Worm (Caenorhabditis elegans) whole organism, L2 larva: ENCODE data around the gene gcy-7.
"Not testable (repeated sequence)": the region's sequence is repeated elsewhere in the genome, so short reads cannot be mapped to it uniquely, and the experiment has no call there.

Source experiments
- C34F6.9 ChIP-seq: fragments of 150-350 bp; optimal IDR thresholded peaks from 2 replicates; lab custom pipeline; 2014; ENCODE audit warnings: missing biosample characterization, missing genetic modification characterization
- F13H6.1 ChIP-seq: sonication (generic microtip); optimal IDR thresholded peaks from 2 replicates; lab custom pipeline; 2016; ENCODE audit warnings: missing genetic modification characterization, missing compliant biosample characterization
- R02D3.7 ChIP-seq: fragments of 150-350 bp; optimal IDR thresholded peaks from 2 replicates; lab custom pipeline; 2014; ENCODE audit warnings: missing biosample characterization, missing genetic modification characterization
- Y55F3AM.14 ChIP-seq: fragments of 200-800 bp; sonication (Bioruptor generic); optimal IDR thresholded peaks from 2 replicates; lab custom pipeline; 2018; ENCODE audit warnings: mild to moderate bottlenecking, missing genetic modification characterization, missing compliant biosample characterization
- ZK546.5 ChIP-seq: sonication (generic microtip); optimal IDR thresholded peaks from 2 replicates; lab custom pipeline; 2017; ENCODE audit warnings: missing biosample characterization, missing genetic modification characterization
- alr-1 ChIP-seq: fragments of 150-350 bp; optimal IDR thresholded peaks from 2 replicates; lab custom pipeline; 2014; ENCODE audit warnings: missing biosample characterization, missing genetic modification characterization
- aly-2 ChIP-seq: fragments of 150-350 bp; optimal IDR thresholded peaks from 2 replicates; lab custom pipeline; 2014; ENCODE audit warnings: missing biosample characterization, missing genetic modification characterization
- ama-1 ChIP-seq: fragments of 150-350 bp; optimal IDR thresholded peaks from 2 replicates; lab custom pipeline; 2018; ENCODE audit warnings: inconsistent platforms
- blmp-1 ChIP-seq: sonication (generic microtip); optimal IDR thresholded peaks from 2 replicates; lab custom pipeline; 2017; ENCODE audit warnings: missing genetic modification characterization, mild to moderate bottlenecking, missing compliant biosample characterization, antibody characterized with exemption, moderate library complexity; ENCODE audit not compliant: insufficient read depth
- ceh-16 ChIP-seq: fragments of 150-350 bp; optimal IDR thresholded peaks from 2 replicates; lab custom pipeline; 2014; ENCODE audit warnings: missing biosample characterization, missing genetic modification characterization
- ceh-82 ChIP-seq: fragments of 150-350 bp; optimal IDR thresholded peaks from 2 replicates; lab custom pipeline; 2014; ENCODE audit warnings: missing biosample characterization, missing genetic modification characterization
- crh-2 ChIP-seq: sonication (generic microtip); optimal IDR thresholded peaks from 2 replicates; lab custom pipeline; 2017; ENCODE audit warnings: missing biosample characterization, missing genetic modification characterization
- dmd-4 ChIP-seq: sonication (generic microtip); optimal IDR thresholded peaks from 2 replicates; lab custom pipeline; 2017; ENCODE audit warnings: missing biosample characterization, missing genetic modification characterization
- egl-27 ChIP-seq: sonication (generic microtip); optimal IDR thresholded peaks from 3 replicates; lab custom pipeline; 2017; ENCODE audit warnings: missing biosample characterization, missing genetic modification reagents, missing genetic modification characterization
- elt-1 ChIP-seq: fragments of 150-350 bp; optimal IDR thresholded peaks from 2 replicates; lab custom pipeline; 2014; ENCODE audit warnings: missing biosample characterization, missing genetic modification characterization
- elt-3 ChIP-seq: sonication (generic microtip); optimal IDR thresholded peaks from 2 replicates; lab custom pipeline; 2017; ENCODE audit warnings: missing biosample characterization, missing genetic modification characterization
- fos-1 ChIP-seq: fragments of 150-350 bp; optimal IDR thresholded peaks from 2 replicates; lab custom pipeline; 2014; ENCODE audit warnings: missing biosample characterization, missing genetic modification characterization
- gmeb-1 ChIP-seq: fragments of 150-350 bp; optimal IDR thresholded peaks from 2 replicates; lab custom pipeline; 2014; ENCODE audit warnings: missing biosample characterization, missing genetic modification characterization
- lin-11 ChIP-seq: fragments of 150-350 bp; sonication (generic microtip); optimal IDR thresholded peaks from 2 replicates; lab custom pipeline; 2014; ENCODE audit warnings: missing biosample characterization, missing genetic modification characterization, inconsistent platforms, mixed read lengths
- lin-13 ChIP-seq: fragments of 150-350 bp; optimal IDR thresholded peaks from 2 replicates; lab custom pipeline; 2014; ENCODE audit warnings: missing biosample characterization, missing genetic modification reagents, missing genetic modification characterization
- lin-39 ChIP-seq: fragments of 150-350 bp; optimal IDR thresholded peaks from 2 replicates; lab custom pipeline; 2014; ENCODE audit warnings: missing biosample characterization, missing genetic modification reagents, missing genetic modification characterization
- lsy-2 ChIP-seq, 2 experiments: fragments of 150-350 bp in 1 of 2; sonication (generic microtip) in 1 of 2; optimal IDR thresholded peaks; 2 replicates each; lab custom pipeline; 2014 to 2017; ENCODE audit warnings: missing biosample characterization in 2 of 2, missing genetic modification characterization in 2 of 2
- mab-5 ChIP-seq: fragments of 150-350 bp; optimal IDR thresholded peaks from 2 replicates; lab custom pipeline; 2014; ENCODE audit warnings: missing biosample characterization, missing genetic modification characterization
- mbf-1 ChIP-seq: sonication (generic microtip); optimal IDR thresholded peaks from 2 replicates; lab custom pipeline; 2017; ENCODE audit warnings: missing biosample characterization, missing genetic modification characterization
- mdl-1 ChIP-seq, 2 experiments: fragments of 150-350 bp in 1 of 2; sonication (generic microtip) in 1 of 2; optimal IDR thresholded peaks; 2 replicates each; lab custom pipeline; 2017; ENCODE audit warnings: missing biosample characterization in 2 of 2, missing genetic modification characterization in 2 of 2
- nhr-11 ChIP-seq: fragments of 150-350 bp; optimal IDR thresholded peaks from 2 replicates; lab custom pipeline; 2014; ENCODE audit warnings: missing biosample characterization, missing genetic modification characterization
- nhr-12 ChIP-seq: fragments of 150-350 bp; optimal IDR thresholded peaks from 2 replicates; lab custom pipeline; 2014; ENCODE audit warnings: missing biosample characterization, missing genetic modification characterization
- nhr-129 ChIP-seq: fragments of 150-350 bp; optimal IDR thresholded peaks from 2 replicates; lab custom pipeline; 2014; ENCODE audit warnings: missing biosample characterization, missing genetic modification characterization
- nhr-21 ChIP-seq: fragments of 150-350 bp; optimal IDR thresholded peaks from 2 replicates; lab custom pipeline; 2014; ENCODE audit warnings: missing biosample characterization, missing genetic modification characterization
- nhr-23 ChIP-seq: fragments of 150-350 bp; optimal IDR thresholded peaks from 2 replicates; lab custom pipeline; 2014; ENCODE audit warnings: missing biosample characterization, missing genetic modification reagents, missing genetic modification characterization
- nhr-25 ChIP-seq: fragments of 150-350 bp; sonication (generic microtip); optimal IDR thresholded peaks from 3 replicates; lab custom pipeline; 2014; ENCODE audit warnings: missing biosample characterization, missing genetic modification characterization
- nhr-6 ChIP-seq: fragments of 150-350 bp; optimal IDR thresholded peaks from 2 replicates; lab custom pipeline; 2014; ENCODE audit warnings: missing biosample characterization, missing genetic modification characterization
- peb-1 ChIP-seq: fragments of 150-350 bp; optimal IDR thresholded peaks from 2 replicates; lab custom pipeline; 2014; ENCODE audit warnings: missing biosample characterization, missing genetic modification characterization
- sem-4 ChIP-seq: fragments of 150-350 bp; optimal IDR thresholded peaks from 2 replicates; lab custom pipeline; 2014; ENCODE audit warnings: missing biosample characterization, missing genetic modification reagents, missing genetic modification characterization
- skn-1 ChIP-seq: sonication (generic microtip); optimal IDR thresholded peaks from 2 replicates; lab custom pipeline; 2017; ENCODE audit warnings: missing biosample characterization, missing genetic modification characterization
- sma-9 ChIP-seq, 2 experiments: fragments of 150-350 bp in 1 of 2; sonication (generic microtip) in 1 of 2; optimal IDR thresholded peaks; 2 replicates each; lab custom pipeline; 2014 to 2016; ENCODE audit warnings: missing genetic modification characterization in 2 of 2, mild to moderate bottlenecking in 1 of 2, missing biosample characterization in 1 of 2, missing compliant biosample characterization in 1 of 2, missing genetic modification reagents in 1 of 2, moderate library complexity in 1 of 2
- snpc-4 ChIP-seq: fragments of 150-350 bp; optimal IDR thresholded peaks from 2 replicates; lab custom pipeline; 2014; ENCODE audit warnings: missing biosample characterization, missing genetic modification characterization
- unc-39 ChIP-seq: fragments of 150-350 bp; optimal IDR thresholded peaks from 2 replicates; lab custom pipeline; 2014; ENCODE audit warnings: missing biosample characterization, missing genetic modification characterization
- unc-55 ChIP-seq: fragments of 150-350 bp; sonication (generic microtip); optimal IDR thresholded peaks from 3 replicates; lab custom pipeline; 2014; ENCODE audit warnings: missing biosample characterization, missing genetic modification reagents, missing genetic modification characterization
- unc-62 ChIP-seq: fragments of 150-350 bp; optimal IDR thresholded peaks from 2 replicates; lab custom pipeline; 2014; ENCODE audit warnings: missing biosample characterization, missing genetic modification reagents, missing genetic modification characterization
- zag-1 ChIP-seq: fragments of 150-350 bp; optimal IDR thresholded peaks from 2 replicates; lab custom pipeline; 2014; ENCODE audit warnings: missing biosample characterization, missing genetic modification characterization
- ztf-11 ChIP-seq: sonication (generic microtip); optimal IDR thresholded peaks from 2 replicates; lab custom pipeline; 2017; ENCODE audit warnings: missing biosample characterization, missing genetic modification characterization
- ztf-4 ChIP-seq: fragments of 150-350 bp; optimal IDR thresholded peaks from 2 replicates; lab custom pipeline; 2014; ENCODE audit warnings: missing biosample characterization, missing genetic modification characterization

The gcy-7 gene

DNA sequence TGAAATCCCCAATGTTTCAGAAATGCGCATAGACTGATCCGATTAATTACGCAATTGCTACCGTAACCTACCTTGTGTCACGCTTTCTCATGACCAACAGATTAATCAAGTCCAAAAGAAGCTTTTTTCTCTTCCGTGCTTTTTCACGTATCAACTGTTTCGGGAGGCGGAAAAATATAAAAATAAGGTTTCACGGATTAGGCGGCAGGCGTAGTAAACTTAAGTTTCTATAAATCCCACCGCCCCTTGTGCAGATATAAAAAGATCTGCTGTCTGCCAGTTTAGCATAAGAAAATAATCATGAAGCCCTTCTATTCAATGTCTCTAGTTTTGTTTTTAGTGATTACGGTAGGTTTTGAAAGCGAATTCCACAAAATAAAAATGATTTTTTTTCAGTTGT, at the start of gene gcy-7:
gcy-7 (plus strand) TSS at position 301 of the 400 bp plus-strand sequence.
- TF ChIP-seq unc-39 (tag; lab: Kevin White, UChicago): no peak
- TF ChIP-seq nhr-23 (tag; lab: Kevin White, UChicago): no peak
- no peak for TF ChIP-seq dmd-4 (tag; lab: Kevin White, UChicago)
- TF ChIP-seq ama-1 (lab: Kevin White, UChicago): no peak
- TF ChIP-seq skn-1 (tag; lab: Kevin White, UChicago): no peak
- TF ChIP-seq peb-1 (tag; lab: Kevin White, UChicago): no peak

DNA sequence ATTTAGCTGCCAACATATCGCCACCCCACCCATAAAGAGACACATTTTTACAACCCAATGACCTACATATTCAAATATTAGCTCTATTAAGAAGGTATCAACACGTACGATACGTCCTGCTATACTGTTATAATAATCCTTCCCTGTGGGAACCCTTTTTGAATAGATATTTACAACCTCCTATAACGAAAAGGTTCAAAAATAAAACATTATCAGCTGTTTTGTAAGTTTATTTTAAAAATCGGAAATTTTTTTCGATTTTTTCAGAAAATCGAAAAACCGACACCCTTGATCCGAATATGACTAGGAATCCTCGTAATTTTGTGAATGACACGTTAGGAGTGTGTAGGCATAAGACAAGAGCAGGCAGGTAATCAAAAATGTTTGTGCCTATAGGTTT, 46.2 kb upstream of the gcy-7 start, which contains the start of gene C08D8.7:
C08D8.7 (plus strand) TSS at position 301 of the 400 bp plus-strand sequence.
- not testable (repeated sequence) for TF ChIP-seq lin-11 (tag; lab: Kevin White, UChicago); unc-62; nhr-21 (tag; lab: Kevin White, UChicago)
- TF ChIP-seq, all 48 proteins: peak for 0; not testable (repeated sequence) for 48

DNA sequence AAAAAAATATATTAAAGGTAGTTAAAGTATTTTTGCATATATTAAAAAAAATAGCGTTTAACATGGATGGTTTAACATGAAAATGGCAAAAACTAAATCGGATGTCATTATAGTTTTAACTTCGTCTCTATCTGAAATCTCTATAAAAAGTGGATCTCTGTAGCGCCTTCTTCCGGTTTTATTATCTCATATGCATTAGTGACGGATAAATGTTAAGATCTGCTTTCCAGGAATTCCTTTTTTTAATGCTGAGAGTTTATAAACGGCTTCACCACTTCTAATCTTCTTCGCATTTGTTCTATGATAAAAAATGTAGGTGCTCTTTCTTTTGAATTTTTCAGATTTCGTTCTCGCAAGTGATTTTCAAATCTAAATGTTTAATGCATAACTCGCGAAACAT, 44.7 kb upstream of the gcy-7 start:
- TF ChIP-seq ZK546.5 (tag; lab: Kevin White, UChicago) (no peak), alr-1 (tag; lab: Kevin White, UChicago) (no peak), ama-1 (lab: Kevin White, UChicago) (no peak), R02D3.7 (tag; lab: Kevin White, UChicago) (no peak), elt-1 (no peak)

DNA sequence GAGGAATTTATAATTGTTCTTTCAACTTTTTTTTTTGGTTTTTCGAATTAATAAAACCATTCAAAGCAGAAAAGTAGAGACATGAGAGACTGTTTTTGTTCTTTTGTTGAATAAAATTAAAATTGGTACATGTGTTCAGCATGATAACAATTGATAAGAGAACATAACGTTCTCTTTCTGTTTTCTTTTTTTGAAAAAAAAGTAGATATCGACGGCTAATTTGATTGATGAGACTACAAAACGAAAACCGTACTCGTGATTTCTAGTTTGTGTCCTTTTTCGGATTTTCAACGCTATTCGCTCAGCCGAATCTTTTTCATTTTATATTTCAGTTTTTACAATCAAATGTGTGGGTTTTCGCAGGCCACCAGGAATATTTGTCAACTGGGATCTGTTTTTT, 41.7 kb upstream of the gcy-7 start, which contains the start of gene C08D8.1:
C08D8.1 (plus strand) TSS at position 324 of the 400 bp plus-strand sequence.
- TF ChIP-seq mbf-1 (tag; lab: Kevin White, UChicago) (no peak), sem-4 (tag; lab: Kevin White, UChicago) (no peak), snpc-4 (no peak), ZK546.5 (tag; lab: Kevin White, UChicago) (no peak), nhr-6 (no peak), nhr-12 (tag; lab: Kevin White, UChicago) (no peak)

DNA sequence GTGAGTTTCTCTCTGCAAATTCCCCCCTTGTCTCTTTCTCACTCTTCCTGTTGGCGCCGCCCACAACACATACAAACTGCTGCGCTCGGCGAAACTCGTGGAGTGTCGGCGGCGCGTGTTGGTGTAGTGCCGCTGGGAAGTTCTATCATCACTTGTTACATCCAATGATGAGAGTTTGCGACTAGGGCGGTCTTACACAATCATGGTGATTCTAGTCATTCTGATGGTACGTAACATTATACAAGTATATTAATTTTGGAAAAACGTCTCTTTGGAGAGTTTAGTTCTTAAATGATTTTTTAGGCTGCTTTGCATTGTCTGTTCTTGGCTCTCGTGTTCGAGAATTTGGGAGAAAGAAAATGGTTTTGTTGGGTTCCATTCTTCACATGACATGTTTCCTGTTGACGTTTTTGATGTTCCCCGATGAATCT, 38.2 kb upstream of the gcy-7 start:
- peak; percentile 75 for TF ChIP-seq lin-13 (GFP tag; lab: Kevin White, UChicago)
- TF ChIP-seq zag-1 (tag; lab: Kevin White, UChicago): peak; percentile 46
- TF ChIP-seq ceh-16 (tag; lab: Kevin White, UChicago): peak; percentile 47
- TF ChIP-seq sem-4 (tag; lab: Kevin White, UChicago): peak; percentile 29
- no peak for TF ChIP-seq nhr-23 (tag; lab: Kevin White, UChicago)
- TF ChIP-seq C34F6.9 (tag; lab: Kevin White, UChicago): no peak
- TF ChIP-seq sma-9 (GFP tag; optimal IDR thresholded peaks at IDR 0.05; lab: Kevin White, UChicago): peak; percentile 97
- no peak for TF ChIP-seq sma-9 (tag; optimal IDR thresholded peaks at IDR 0.05; lab: Kevin White, UChicago)
- TF ChIP-seq ztf-11 (tag; lab: Kevin White, UChicago): no peak
- TF ChIP-seq nhr-11 (tag; lab: Kevin White, UChicago): no peak
- peak; percentile 84 for TF ChIP-seq fos-1 (tag; lab: Kevin White, UChicago)
- peak; percentile 21 for TF ChIP-seq blmp-1 (tag; lab: Kevin White, UChicago)
- TF ChIP-seq unc-62: peak; percentile 30
- no peak for TF ChIP-seq mbf-1 (tag; lab: Kevin White, UChicago)
- TF ChIP-seq unc-55 (GFP tag; lab: Kevin White, UChicago): peak; percentile 77
- peak; percentile 56 for TF ChIP-seq nhr-25 (tag; lab: Kevin White, UChicago)
- no peak for TF ChIP-seq nhr-12 (tag; lab: Kevin White, UChicago)
- TF ChIP-seq F13H6.1 (tag; lab: Kevin White, UChicago): peak; percentile 89
- TF ChIP-seq lsy-2 (tag; optimal IDR thresholded peaks at IDR 0.05; lab: Kevin White, UChicago): peak; percentile 56 to 82
- TF ChIP-seq Y55F3AM.14: peak; percentile 73
- TF ChIP-seq alr-1 (tag; lab: Kevin White, UChicago): no peak
- TF ChIP-seq ama-1 (lab: Kevin White, UChicago): peak; percentile 98
- no peak for TF ChIP-seq dmd-4 (tag; lab: Kevin White, UChicago)
- peak; percentile 99 for TF ChIP-seq snpc-4
- no peak for TF ChIP-seq elt-1
- TF ChIP-seq egl-27 (tag; lab: Kevin White, UChicago): peak; percentile 74
- TF ChIP-seq gmeb-1 (tag; lab: Kevin White, UChicago): peak; percentile 88
- peak; percentile 13 for TF ChIP-seq ZK546.5 (tag; lab: Kevin White, UChicago)
- no peak for TF ChIP-seq ceh-82 (tag; lab: Kevin White, UChicago)
- no peak for TF ChIP-seq aly-2 (tag; lab: Kevin White, UChicago)
- TF ChIP-seq unc-39 (tag; lab: Kevin White, UChicago): no peak
- peak; percentile 36 for TF ChIP-seq R02D3.7 (tag; lab: Kevin White, UChicago)
- TF ChIP-seq mdl-1 (tag; optimal IDR thresholded peaks at IDR 0.05; lab: Kevin White, UChicago): peak in 1 of 2 experiments; percentile 27
- TF ChIP-seq mab-5 (tag; lab: Kevin White, UChicago): peak; percentile 47
- peak; percentile 89 for TF ChIP-seq crh-2 (tag; lab: Kevin White, UChicago)
- TF ChIP-seq ztf-4 (tag; lab: Kevin White, UChicago): peak; percentile 62
- no peak for TF ChIP-seq lin-39 (tag; lab: Kevin White, UChicago)
- peak; percentile 51 for TF ChIP-seq nhr-6
- TF ChIP-seq elt-3: no peak
- peak; percentile 64 for TF ChIP-seq nhr-129 (tag; lab: Kevin White, UChicago)
